Fruit fly (Drosophila melanogaster): ENCODE results near the gene CG32148.

CG32148 gene

DNA sequence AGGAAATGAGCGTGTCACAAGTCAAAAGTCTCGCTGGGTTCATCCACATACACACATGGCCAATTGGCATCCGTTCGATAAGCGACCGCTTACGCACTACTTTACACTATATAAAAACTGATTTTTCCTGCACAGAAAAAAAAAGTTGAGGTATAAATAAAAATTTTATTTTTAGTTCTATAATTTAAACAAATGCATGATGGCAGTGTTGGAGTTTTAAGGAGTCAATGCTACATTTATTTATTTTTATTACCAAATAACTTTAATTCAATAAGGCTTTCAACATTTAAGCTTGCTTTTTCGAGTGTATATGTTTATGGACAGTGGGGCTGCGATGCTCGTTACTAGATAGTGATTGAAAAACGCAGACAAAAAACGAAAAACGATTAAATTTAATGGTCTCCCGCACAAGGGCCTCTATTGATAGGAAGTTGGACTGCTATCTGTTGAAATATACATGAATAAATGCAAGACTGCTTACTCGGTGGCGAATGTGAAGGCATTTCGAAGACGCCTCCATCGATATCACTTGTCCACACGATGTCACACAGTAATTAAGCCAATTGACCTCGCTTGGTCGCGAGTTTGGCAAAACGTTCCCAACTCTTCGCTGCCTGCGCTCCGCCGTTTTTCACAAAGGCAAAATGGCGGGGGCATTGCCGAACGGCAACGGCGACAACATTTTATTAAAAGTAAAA lies 11.5 kb upstream of the CG32148 start (continued):
- peak; percentile 23 for TF ChIP-seq MTF-1 (GFP tag; optimal IDR thresholded peaks at IDR 0.05; ENCODE audit: borderline replicate concordance)
- TF ChIP-seq CG12299 (tag; optimal IDR thresholded peaks at IDR 0.05) = peak; percentile 62
- TF ChIP-seq CG15514 (GFP tag; optimal IDR thresholded peaks at IDR 0.05) = peak; percentile 38
- TF ChIP-seq emc (GFP tag; optimal IDR thresholded peaks at IDR 0.05) = no peak
- TF ChIP-seq Hr39 (optimal IDR thresholded peaks at IDR 0.05) = no peak
- TF ChIP-seq ash1 (GFP tag; optimal IDR thresholded peaks at IDR 0.05) = no peak
- peak; percentile 85 for TF ChIP-seq Blimp-1 (GFP tag; optimal IDR thresholded peaks at IDR 0.05)
- TF ChIP-seq CG13296 (GFP tag; optimal IDR thresholded peaks at IDR 0.05) = peak; percentile 71
- TF ChIP-seq D19A (tag; optimal IDR thresholded peaks at IDR 0.05) = peak; percentile 72
- peak; percentile 18 for TF ChIP-seq Camta (GFP tag; optimal IDR thresholded peaks at IDR 0.05)
- peak; percentile 20 for TF ChIP-seq cato (GFP tag; optimal IDR thresholded peaks at IDR 0.05; ENCODE audit: borderline replicate concordance)
- peak; percentile 88 for TF ChIP-seq CG2712 (tag; optimal IDR thresholded peaks at IDR 0.05)
- TF ChIP-seq sim (GFP tag; IDR thresholded peaks at IDR 0.05) = peak; percentile 67; the same call in 1 of the 2 replicates
- peak; percentile 69 for TF ChIP-seq onecut (GFP tag; IDR thresholded peaks at IDR 0.05)
- TF ChIP-seq lab (GFP tag; optimal IDR thresholded peaks at IDR 0.05) = peak; percentile 81
- 0 out of 3 replicates have a peak, but pooled peaks have one; percentile 18 for TF ChIP-seq CG11456 (GFP tag; IDR thresholded peaks at IDR 0.05)
- TF ChIP-seq CG1529 (GFP tag; optimal IDR thresholded peaks at IDR 0.05) = peak; percentile 53
- peak; percentile 76 for TF ChIP-seq slbo (GFP tag; IDR thresholded peaks at IDR 0.05)
- 0 out of 2 replicates have a peak, but pooled peaks have one; percentile 63 for TF ChIP-seq Lim3 (GFP tag; IDR thresholded peaks at IDR 0.05)
- TF ChIP-seq CG10147 (GFP tag; optimal IDR thresholded peaks at IDR 0.05) = peak; percentile 76
- TF ChIP-seq CG7372 (GFP tag; IDR thresholded peaks at IDR 0.05) = no peak
- no peak for TF ChIP-seq vnd (GFP tag; IDR thresholded peaks at IDR 0.05; ENCODE audit: partially characterized antibody)

DNA sequence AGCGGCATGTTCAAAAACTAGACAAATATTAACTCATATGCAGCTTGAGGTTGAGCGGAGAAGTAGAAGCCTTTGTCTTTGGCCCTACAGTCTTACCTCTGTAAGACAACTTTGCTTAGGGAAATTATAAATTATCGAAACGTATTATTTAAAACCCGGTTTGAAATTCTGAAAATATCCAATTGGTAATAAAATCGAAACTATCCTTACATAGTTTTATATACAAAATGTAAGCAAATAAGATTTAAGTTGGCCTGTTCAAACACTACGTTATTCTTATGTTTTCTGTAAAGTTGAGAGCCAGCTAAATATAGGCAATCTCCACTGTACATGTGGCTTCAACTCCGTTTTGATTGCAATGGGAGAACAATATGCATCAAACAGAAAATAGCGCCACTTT lies 10.0 kb upstream of the CG32148 start:
- TF ChIP-seq Hey (tag; optimal IDR thresholded peaks at IDR 0.05) (no peak), CkIIα-i1 (GFP tag; IDR thresholded peaks at IDR 0.05) (no peak), CG11398 (GFP tag; optimal IDR thresholded peaks at IDR 0.05) (no peak), Drgx (GFP tag; IDR thresholded peaks at IDR 0.05) (peak; percentile 45; the same call in 1 of the 2 replicates), CG7987 (GFP tag; optimal IDR thresholded peaks at IDR 0.05) (no peak), tgo (GFP tag; IDR thresholded peaks at IDR 0.05) (no peak), shn (GFP tag; optimal IDR thresholded peaks at IDR 0.05) (no peak), CG10147 (GFP tag; optimal IDR thresholded peaks at IDR 0.05) (no peak), chn (GFP tag; optimal IDR thresholded peaks at IDR 0.05) (no peak), dimm (GFP tag; IDR thresholded peaks at IDR 0.05) (no peak), CG7928 (GFP tag; optimal IDR thresholded peaks at IDR 0.05) (no peak), CG11696 (GFP tag; IDR thresholded peaks at IDR 0.05) (no peak), CG43689 (GFP tag; IDR thresholded peaks at IDR 0.05) (no peak), Hmx (GFP tag; optimal IDR thresholded peaks at IDR 0.05) (no peak), ems (GFP tag; optimal IDR thresholded peaks at IDR 0.05) (no peak), CG10543 (GFP tag; optimal IDR thresholded peaks at IDR 0.05) (no peak), sob (GFP tag; IDR thresholded peaks at IDR 0.05) (no peak), CG6813 (GFP tag; optimal IDR thresholded peaks at IDR 0.05) (no peak), CG17186 (GFP tag; optimal IDR thresholded peaks at IDR 0.05) (no peak), tin (GFP tag; optimal IDR thresholded peaks at IDR 0.05) (peak; percentile 2), toy (GFP tag; IDR thresholded peaks at IDR 0.05) (no peak), CG2712 (tag; optimal IDR thresholded peaks at IDR 0.05) (peak; percentile 23), CG16863 (GFP tag; optimal IDR thresholded peaks at IDR 0.05) (no peak), CG9876 (GFP tag; optimal IDR thresholded peaks at IDR 0.05) (no peak), CG3407 (GFP tag; optimal IDR thresholded peaks at IDR 0.05) (no peak), grau (tag; optimal IDR thresholded peaks at IDR 0.05) (peak; percentile 73), insv (GFP tag; optimal IDR thresholded peaks at IDR 0.05) (no peak), CG6689 (GFP tag; IDR thresholded peaks at IDR 0.05) (no peak), CG7839 (tag; optimal IDR thresholded peaks at IDR 0.05) (peak; percentile 2), CG11504 (tag; optimal IDR thresholded peaks at IDR 0.05) (peak; percentile 20)

Data from whole organism, embryonic.